Worm (Caenorhabditis elegans): Measurements from ENCODE around the gene srbc-76.

- TF ChIP-seq dao-5 (tag; optimal IDR thresholded peaks at IDR 0.05) (no peak), him-1 (tag; optimal IDR thresholded peaks at IDR 0.05) (no peak)
These were observed 1.3 kb downstream of the srbc-76 start, which contains the start of gene srbc-75 for ce11 chrV:15253529-15253928.
